Fruit fly (Drosophila melanogaster) whole organism, embryonic: ENCODE measurements around the gene mask.

ENCODE experiments used
- Atf6 ChIP-seq: fragments of 200-800 bp; sonication (Bioruptor generic); IDR thresholded peaks from 2 replicates; pipeline ENCODE4 v1.3.6; 2022; ENCODE audit warnings: missing biosample characterization, missing genetic modification characterization
- Awh ChIP-seq: fragments of 200-800 bp; sonication (Bioruptor generic); IDR thresholded peaks from 2 replicates; pipeline ENCODE4, ENCODE4 v1.3.6; 2022; ENCODE audit warnings: missing biosample characterization, missing genetic modification characterization
- B-H2 ChIP-seq: fragments of 200-800 bp; sonication (Bioruptor generic); optimal IDR thresholded peaks from 2 replicates; lab custom pipeline; 2018; ENCODE audit warnings: missing biosample characterization, mild to moderate bottlenecking, missing genetic modification characterization
- CG10147 ChIP-seq: fragments of 200-800 bp; sonication (Bioruptor generic); optimal IDR thresholded peaks from 2 replicates; lab custom pipeline; 2019; ENCODE audit warnings: missing biosample characterization, mild to moderate bottlenecking, missing genetic modification characterization, moderate library complexity
- CG11504 ChIP-seq: fragments of 200-800 bp; sonication (Bioruptor generic); optimal IDR thresholded peaks from 3 replicates; lab custom pipeline; 2019; ENCODE audit warnings: missing biosample characterization, mild to moderate bottlenecking, missing genetic modification characterization, moderate library complexity
- CG11696 ChIP-seq: fragments of 200-800 bp; sonication (Bioruptor generic); IDR thresholded peaks from 2 replicates; pipeline ENCODE4 v1.3.6; 2022; ENCODE audit warnings: missing biosample characterization, missing genetic modification characterization
- CG12219 ChIP-seq: fragments of 200-800 bp; sonication (Bioruptor generic); optimal IDR thresholded peaks from 3 replicates; lab custom pipeline; 2018; ENCODE audit warnings: missing biosample characterization, mild to moderate bottlenecking, missing genetic modification characterization
- CG12942 ChIP-seq: fragments of 200-800 bp; sonication (Bioruptor generic); optimal IDR thresholded peaks from 3 replicates; lab custom pipeline; 2016; ENCODE audit warnings: missing biosample characterization, missing genetic modification characterization
- CG15269 ChIP-seq: fragments of 200-800 bp; sonication (Bioruptor generic); optimal IDR thresholded peaks from 2 replicates; lab custom pipeline; 2018; ENCODE audit warnings: missing biosample characterization, mild to moderate bottlenecking, missing genetic modification characterization, moderate library complexity
- CG1602 ChIP-seq: fragments of 200-800 bp; sonication (Bioruptor generic); optimal IDR thresholded peaks from 3 replicates; lab custom pipeline; 2016; ENCODE audit warnings: missing biosample characterization, missing genetic modification characterization
- CG17568 ChIP-seq: fragments of 200-800 bp; sonication (Bioruptor generic); optimal IDR thresholded peaks from 2 replicates; lab custom pipeline; 2018; ENCODE audit warnings: missing biosample characterization, mild to moderate bottlenecking, missing genetic modification characterization, moderate library complexity
- CG17829 ChIP-seq: fragments of 200-800 bp; optimal IDR thresholded peaks from 2 replicates; lab custom pipeline; 2019; ENCODE audit warnings: missing biosample characterization, mild to moderate bottlenecking, missing genetic modification characterization, moderate library complexity
- CG2712 ChIP-seq: fragments of 200-800 bp; optimal IDR thresholded peaks from 3 replicates; lab custom pipeline; 2019; ENCODE audit warnings: missing biosample characterization, mild to moderate bottlenecking, missing genetic modification characterization, moderate library complexity
- CG2875 ChIP-seq: fragments of 200-800 bp; sonication (Bioruptor generic); optimal IDR thresholded peaks from 2 replicates; lab custom pipeline; 2017; ENCODE audit warnings: missing biosample characterization, mild to moderate bottlenecking, missing genetic modification characterization, missing genetic modification reagents
- CG32767 ChIP-seq: fragments of 200-800 bp; sonication (Bioruptor generic); IDR thresholded peaks from 2 replicates; pipeline ENCODE4 v1.3.6; 2022; ENCODE audit warnings: missing biosample characterization, missing genetic modification characterization
- CG6854 ChIP-seq: fragments of 200-800 bp; sonication (Bioruptor generic); optimal IDR thresholded peaks from 3 replicates; lab custom pipeline; 2017; ENCODE audit warnings: missing biosample characterization, mild to moderate bottlenecking, missing genetic modification characterization
- CG7271 ChIP-seq: fragments of 200-800 bp; sonication (Bioruptor generic); optimal IDR thresholded peaks from 2 replicates; lab custom pipeline; 2018; ENCODE audit warnings: missing biosample characterization, mild to moderate bottlenecking, missing genetic modification characterization, moderate library complexity
- CG7928 ChIP-seq: fragments of 200-800 bp; sonication (Bioruptor generic); optimal IDR thresholded peaks from 2 replicates; lab custom pipeline; 2017; ENCODE audit warnings: missing biosample characterization, mild to moderate bottlenecking, missing genetic modification characterization
- Dref ChIP-seq: fragments of 200-800 bp; sonication (Bioruptor generic); IDR thresholded peaks from 2 replicates; pipeline ENCODE4 v1.3.6; 2022; ENCODE audit warnings: missing biosample characterization, missing genetic modification characterization
- Ets65A ChIP-seq: fragments of 200-800 bp; sonication (Bioruptor generic); peaks from one replicate; lab custom pipeline; 2016; ENCODE audit warnings: missing biosample characterization, missing genetic modification characterization
- Gsc ChIP-seq: fragments of 200-800 bp; sonication (Bioruptor generic); IDR thresholded peaks from 2 replicates; pipeline ENCODE4 v1.3.6; 2022; ENCODE audit warnings: missing biosample characterization, missing genetic modification characterization
- HLH54F ChIP-seq: fragments of 200-800 bp; sonication (Bioruptor generic); optimal IDR thresholded peaks from 3 replicates; lab custom pipeline; 2016; ENCODE audit warnings: missing biosample characterization, missing genetic modification characterization
- HLHmδ ChIP-seq: fragments of 200-800 bp; sonication (Bioruptor generic); optimal IDR thresholded peaks from 2 replicates; lab custom pipeline; 2018; ENCODE audit warnings: missing biosample characterization, mild to moderate bottlenecking, missing genetic modification characterization, moderate library complexity
- Hmr ChIP-seq: fragments of 200-800 bp; sonication (Bioruptor generic); optimal IDR thresholded peaks from 3 replicates; lab custom pipeline; 2017; ENCODE audit warnings: mild to moderate bottlenecking, missing biosample characterization, missing genetic modification reagents, missing genetic modification characterization
- Hmx ChIP-seq: fragments of 200-800 bp; sonication (Bioruptor generic); optimal IDR thresholded peaks from 2 replicates; lab custom pipeline; 2016; ENCODE audit warnings: missing biosample characterization, missing genetic modification characterization
- Hr51 ChIP-seq, 2 experiments: fragments of 200-800 bp; sonication (Bioruptor generic); optimal IDR thresholded peaks; 2 replicates in 1 of 2; 3 replicates in 1 of 2; lab custom pipeline; 2016 to 2018; ENCODE audit warnings: missing biosample characterization in 2 of 2, missing genetic modification characterization in 2 of 2, mild to moderate bottlenecking in 1 of 2, moderate library complexity in 1 of 2
- Lim3 ChIP-seq: fragments of 200-800 bp; sonication (Bioruptor generic); IDR thresholded peaks from 2 replicates; pipeline ENCODE4 v1.3.6; 2022; ENCODE audit warnings: missing biosample characterization, missing genetic modification characterization
- Oli ChIP-seq: fragments of 200-800 bp; sonication (Bioruptor generic); optimal IDR thresholded peaks from 2 replicates; lab custom pipeline; 2018; ENCODE audit warnings: missing biosample characterization, mild to moderate bottlenecking, missing genetic modification characterization, moderate library complexity
- Optix ChIP-seq: fragments of 200-800 bp; sonication (Bioruptor generic); IDR thresholded peaks from 3 replicates; pipeline ENCODE4 v1.3.6; 2022; ENCODE audit warnings: missing biosample characterization, missing genetic modification characterization
- Rfx ChIP-seq: fragments of 200-800 bp; sonication (Bioruptor generic); IDR thresholded peaks from 2 replicates; pipeline ENCODE4 v1.3.6; 2022; ENCODE audit warnings: missing biosample characterization, missing genetic modification characterization
- Sin3A ChIP-seq: fragments of >200 bp; optimal IDR thresholded peaks from 2 replicates; lab custom pipeline; 2018
- Ssrp ChIP-seq: fragments of 200-800 bp; sonication (Bioruptor generic); optimal IDR thresholded peaks from 2 replicates; lab custom pipeline; 2018; ENCODE audit warnings: missing biosample characterization, mild to moderate bottlenecking, missing genetic modification characterization, moderate library complexity
- Stat92E ChIP-seq, 3 experiments: fragments of >200 bp in 2 of 3; fragments of 200-800 bp in 1 of 3; sonication (Bioruptor generic) in 1 of 3; optimal IDR thresholded peaks; 2 replicates each; lab custom pipeline; 2017 to 2019; ENCODE audit warnings: missing biosample characterization in 3 of 3, missing genetic modification characterization in 3 of 3, mild to moderate bottlenecking in 1 of 3, moderate library complexity in 1 of 3
- Xrp1 ChIP-seq: fragments of 200-800 bp; sonication (Bioruptor generic); IDR thresholded peaks from 2 replicates; pipeline ENCODE4 v1.3.6; 2022; ENCODE audit warnings: missing biosample characterization, missing genetic modification characterization
- al ChIP-seq: fragments of 200-800 bp; sonication (Bioruptor generic); IDR thresholded peaks from 2 replicates; pipeline ENCODE4 v1.3.6; 2022; ENCODE audit warnings: missing biosample characterization, missing genetic modification characterization
- ase ChIP-seq: fragments of 200-800 bp; sonication (Bioruptor generic); IDR thresholded peaks from 3 replicates; pipeline ENCODE4 v1.3.6; 2022; ENCODE audit warnings: missing biosample characterization, missing genetic modification characterization
- eyg ChIP-seq: fragments of 200-800 bp; sonication (Bioruptor generic); optimal IDR thresholded peaks from 3 replicates; lab custom pipeline; 2016; ENCODE audit warnings: missing biosample characterization, missing genetic modification characterization
- fu2 ChIP-seq: fragments of 200-800 bp; sonication (Bioruptor generic); optimal IDR thresholded peaks from 2 replicates; lab custom pipeline; 2016; ENCODE audit warnings: missing biosample characterization, missing genetic modification characterization
- lov ChIP-seq, 2 experiments: fragments of 200-800 bp in 1 of 2; fragments of >200 bp in 1 of 2; sonication (Bioruptor generic) in 1 of 2; IDR thresholded peaks in 1 of 2; optimal IDR thresholded peaks in 1 of 2; 2 replicates in 1 of 2; 3 replicates in 1 of 2; pipeline versions ENCODE4 v1.3.6 to Lab custom; 2017 to 2022; ENCODE audit warnings: missing biosample characterization in 1 of 2, missing genetic modification characterization in 1 of 2
- nerfin-2 ChIP-seq: fragments of 200-800 bp; sonication (Bioruptor generic); IDR thresholded peaks from 2 replicates; pipeline ENCODE4 v1.3.6; 2022; ENCODE audit warnings: missing biosample characterization, missing genetic modification characterization; ENCODE audit not compliant: partially characterized antibody
- pan ChIP-seq, 4 experiments: fragments of >200 bp in 3 of 4; fragments of 200-800 bp in 1 of 4; sonication (Bioruptor generic) in 1 of 4; optimal IDR thresholded peaks in 3 of 4; IDR thresholded peaks in 1 of 4; 2 replicates each; pipeline versions ENCODE4 v1.3.6 to Lab custom; 2017 to 2022; ENCODE audit warnings: missing biosample characterization in 2 of 4, missing genetic modification characterization in 2 of 4, mixed read lengths in 1 of 4
- phol ChIP-seq: fragments of 200-800 bp; sonication (Bioruptor generic); optimal IDR thresholded peaks from 3 replicates; lab custom pipeline; 2018; ENCODE audit warnings: missing biosample characterization, mild to moderate bottlenecking, missing genetic modification characterization, moderate library complexity
- sd ChIP-seq: fragments of 200-800 bp; sonication (Bioruptor generic); optimal IDR thresholded peaks from 3 replicates; lab custom pipeline; 2018; ENCODE audit warnings: missing biosample characterization, mild to moderate bottlenecking, missing genetic modification characterization, moderate library complexity
- sisA ChIP-seq: fragments of 200-800 bp; sonication (Bioruptor generic); IDR thresholded peaks from 2 replicates; pipeline ENCODE4 v1.3.6; 2022; ENCODE audit warnings: missing biosample characterization, missing genetic modification characterization
- slbo ChIP-seq: fragments of 200-800 bp; sonication (Bioruptor generic); IDR thresholded peaks from 2 replicates; pipeline ENCODE4 v1.3.6; 2022; ENCODE audit warnings: missing biosample characterization, missing genetic modification characterization
- tgo ChIP-seq: fragments of 200-800 bp; sonication (Bioruptor generic); IDR thresholded peaks from 3 replicates; pipeline ENCODE4 v1.3.6; 2022; ENCODE audit warnings: missing biosample characterization, missing genetic modification characterization
- tna ChIP-seq: fragments of 200-800 bp; sonication (Bioruptor generic); IDR thresholded peaks from 2 replicates; pipeline ENCODE4 v1.3.6; 2022; ENCODE audit warnings: missing biosample characterization, missing genetic modification characterization; ENCODE audit not compliant: partially characterized antibody
- trh ChIP-seq: fragments of 200-800 bp; sonication (Bioruptor generic); optimal IDR thresholded peaks from 2 replicates; lab custom pipeline; 2016; ENCODE audit warnings: missing biosample characterization, missing genetic modification characterization
- tup ChIP-seq: fragments of 200-800 bp; sonication (Bioruptor generic); optimal IDR thresholded peaks from 2 replicates; lab custom pipeline; 2016; ENCODE audit warnings: missing biosample characterization, mild to moderate bottlenecking, missing genetic modification characterization, moderate library complexity
- unc-4 ChIP-seq: fragments of 200-800 bp; sonication (Bioruptor generic); IDR thresholded peaks from 2 replicates; pipeline ENCODE4 v1.3.6; 2022; ENCODE audit warnings: missing biosample characterization, missing genetic modification characterization; ENCODE audit not compliant: partially characterized antibody

The mask gene

DNA sequence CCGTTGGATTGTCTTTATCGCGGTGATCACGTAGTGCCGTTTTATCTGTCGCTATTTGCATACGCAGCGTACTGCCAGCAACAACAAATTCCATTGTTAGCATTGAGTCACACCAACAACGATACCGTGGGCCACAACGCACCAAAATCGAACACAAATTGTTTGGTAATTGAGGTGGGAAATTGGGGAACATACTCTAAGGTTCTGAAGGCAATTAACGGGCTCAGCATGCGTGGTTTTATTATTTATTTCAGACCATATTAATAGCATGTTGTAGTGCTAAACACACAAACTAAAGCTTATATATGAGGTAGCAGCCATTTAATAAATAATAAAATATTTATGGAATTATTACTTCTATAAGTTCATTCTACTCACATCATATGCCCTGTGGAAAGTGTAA lies 68.2 kb downstream of the mask start (continued):
- TF ChIP-seq sisA (GFP tag; lab: Robert Waterston, UW) (no peak), phol (tag; lab: Kevin White, UChicago) (peak; percentile 54), sd (tag; lab: Kevin White, UChicago) (peak; percentile 24), CG12219 (no peak), ase (no peak; the same call in 2 of the 3 replicates), slbo (peak; percentile 11; the same call in 1 of the 2 replicates), nerfin-2 (no peak), CG10147 (GFP tag; lab: Kevin White, UChicago) (no peak), Ssrp (tag; lab: Kevin White, UChicago) (peak; percentile 30), trh (peak; percentile 1), Xrp1 (peak; percentile 17; the same call in 1 of the 2 replicates), lov (optimal IDR thresholded peaks at IDR 0.05; lab: Kevin White, UChicago) (no peak), lov (GFP tag; IDR thresholded peaks at IDR 0.05; lab: Robert Waterston, UW) (no peak), CG32767 (no peak), Lim3 (no peak), B-H2 (GFP tag; lab: Kevin White, UChicago) (no peak), CG7271 (tag; lab: Kevin White, UChicago) (no peak), tna (GFP tag; lab: Robert Waterston, UW) (no peak), Sin3A (lab: Kevin White, UChicago) (no peak), CG7928 (no peak), Rfx (no peak), CG11696 (GFP tag; lab: Robert Waterston, UW) (no peak), HLH54F (GFP tag; lab: Kevin White, UChicago) (no peak), unc-4 (GFP tag; lab: Robert Waterston, UW) (no peak), CG17568 (no peak), Hmx (no peak), Atf6 (GFP tag; lab: Robert Waterston, UW) (no peak), tgo (GFP tag; lab: Robert Waterston, UW) (no peak), CG2875 (GFP tag; lab: Kevin White, UChicago) (peak; percentile 34), eyg (GFP tag; lab: Kevin White, UChicago) (no peak), CG1602 (GFP tag; lab: Kevin White, UChicago) (no peak), CG6854 (GFP tag; lab: Kevin White, UChicago) (no peak), Dref (GFP tag; lab: Robert Waterston, UW) (no peak), Oli (tag; lab: Kevin White, UChicago) (peak; percentile 35), Ets65A (GFP tag; lab: Kevin White, UChicago) (no peak), Hr51 (GFP tag; optimal IDR thresholded peaks at IDR 0.05; lab: Kevin White, UChicago) (peak in 1 of 2 experiments; percentile 18), CG15269 (tag; lab: Kevin White, UChicago) (peak; percentile 36), CG11504 (tag; lab: Kevin White, UChicago) (peak; percentile 39), tup (no peak), CG17829 (peak; percentile 28), Hmr (peak; percentile 26), HLHmδ (peak; percentile 65), pan (optimal IDR thresholded peaks at IDR 0.05; lab: Kevin White, UChicago) (no peak), pan (GFP tag; optimal IDR thresholded peaks at IDR 0.05 in 1 of 2, IDR thresholded peaks at IDR 0.05 in 1 of 2) (no peak), CG12942 (GFP tag; lab: Kevin White, UChicago) (peak; percentile 7), Optix (GFP tag; lab: Robert Waterston, UW) (no peak), Awh (GFP tag; lab: Robert Waterston, UW) (no peak), CG2712 (tag; lab: Kevin White, UChicago) (peak; percentile 54), Gsc (GFP tag; lab: Robert Waterston, UW) (no peak), al (no peak), Stat92E (GFP tag; optimal IDR thresholded peaks at IDR 0.05; lab: Kevin White, UChicago) (no peak), fu2 (no peak)
